Fruit fly (Drosophila melanogaster) whole organism, embryonic: ENCODE results near the gene zyd.

ENCODE experiments used
- Bgb ChIP-seq: fragments of 200-800 bp; sonication (Bioruptor generic); IDR thresholded peaks from 2 replicates; pipeline ENCODE4 v1.3.6; 2022; ENCODE audit warnings: missing biosample characterization, missing genetic modification characterization; ENCODE audit not compliant: partially characterized antibody
- CG17361 ChIP-seq: fragments of 200-800 bp; sonication (Bioruptor generic); IDR thresholded peaks from 3 replicates; pipeline ENCODE4 v1.3.6; 2022; ENCODE audit warnings: missing biosample characterization, missing genetic modification characterization
- CG3281 ChIP-seq: fragments of 200-800 bp; sonication (Bioruptor generic); optimal IDR thresholded peaks from 3 replicates; lab custom pipeline; 2017; ENCODE audit warnings: missing biosample characterization, mild to moderate bottlenecking, missing genetic modification characterization
- CG42726 ChIP-seq: fragments of 200-800 bp; sonication (Bioruptor generic); IDR thresholded peaks from 2 replicates; pipeline ENCODE4 v1.3.6; 2022; ENCODE audit warnings: missing biosample characterization, missing genetic modification characterization; ENCODE audit not compliant: partially characterized antibody
- CG6654 ChIP-seq: fragments of 200-800 bp; sonication (Bioruptor generic); optimal IDR thresholded peaks from 2 replicates; lab custom pipeline; 2017; ENCODE audit warnings: missing biosample characterization, mild to moderate bottlenecking, missing genetic modification characterization
- CG8944 ChIP-seq: fragments of 200-800 bp; sonication (Bioruptor generic); optimal IDR thresholded peaks from 3 replicates; lab custom pipeline; 2016; ENCODE audit warnings: missing biosample characterization, missing genetic modification characterization
- CkIIα-i1 ChIP-seq: fragments of 200-800 bp; sonication (Bioruptor generic); IDR thresholded peaks from 2 replicates; pipeline ENCODE4 v1.3.6; 2022; ENCODE audit warnings: missing biosample characterization, missing genetic modification characterization
- H2.0 ChIP-seq: fragments of 200-800 bp; sonication (Bioruptor generic); IDR thresholded peaks from 2 replicates; pipeline ENCODE4 v1.3.6; 2022; ENCODE audit warnings: missing biosample characterization, missing genetic modification characterization
- ato ChIP-seq: fragments of 200-800 bp; sonication (Bioruptor generic); IDR thresholded peaks from 2 replicates; pipeline ENCODE4 v1.3.6; 2022; ENCODE audit warnings: missing biosample characterization, missing genetic modification characterization; ENCODE audit not compliant: partially characterized antibody
- gcm ChIP-seq: fragments of 200-800 bp; sonication (Bioruptor generic); optimal IDR thresholded peaks from 2 replicates; lab custom pipeline; 2019; ENCODE audit warnings: missing biosample characterization, mild to moderate bottlenecking, missing genetic modification characterization, moderate library complexity
- gfzf ChIP-seq: fragments of 200-800 bp; sonication (Bioruptor generic); optimal IDR thresholded peaks from 2 replicates; lab custom pipeline; 2016; ENCODE audit warnings: missing biosample characterization, mild to moderate bottlenecking, missing genetic modification characterization, moderate library complexity
- mirr ChIP-seq: fragments of 200-800 bp; sonication (Bioruptor generic); optimal IDR thresholded peaks from 3 replicates; lab custom pipeline; 2018; ENCODE audit warnings: missing biosample characterization, mild to moderate bottlenecking, missing genetic modification characterization
- run ChIP-seq: fragments of 200-800 bp; sonication (Bioruptor generic); optimal IDR thresholded peaks from 3 replicates; lab custom pipeline; 2018; ENCODE audit warnings: missing biosample characterization, mild to moderate bottlenecking, missing genetic modification characterization
- ttk ChIP-seq: fragments of 200-800 bp; sonication (Bioruptor generic); IDR thresholded peaks from 2 replicates; pipeline ENCODE4 v2.1.2; 2022; ENCODE audit warnings: missing biosample characterization, missing genetic modification characterization

DNA sequence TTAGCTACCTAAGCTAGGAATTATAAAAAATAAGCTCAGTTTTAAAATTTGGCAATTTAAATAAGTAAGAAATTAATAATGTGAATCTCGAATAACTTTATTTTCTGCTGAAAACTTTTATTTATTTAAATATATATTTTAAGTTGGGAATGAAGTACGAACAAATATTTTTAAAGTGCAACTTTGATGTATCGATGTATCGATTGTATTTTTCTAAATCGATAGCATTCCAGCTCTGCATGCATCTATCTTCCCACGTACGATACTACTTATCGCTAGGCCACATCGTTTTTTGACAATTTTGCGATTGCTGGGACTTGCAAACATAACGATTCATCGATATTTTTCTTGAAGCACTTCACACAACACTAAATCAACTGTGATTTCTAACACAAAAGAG, 15.3 kb upstream of the zyd start:
- TF ChIP-seq gcm (no peak), mirr (GFP tag; lab: Kevin White, UChicago) (no peak), run (tag; lab: Kevin White, UChicago) (no peak), H2.0 (0 out of 2 replicates have a peak, but pooled peaks have one; percentile 33), ttk (GFP tag; lab: Robert Waterston, UW) (no peak), CG17361 (GFP tag; lab: Robert Waterston, UW) (peak; percentile 51; the same call in 2 of the 3 replicates), Bgb (GFP tag; lab: Robert Waterston, UW) (peak; percentile 98), CG42726 (GFP tag; lab: Robert Waterston, UW) (peak; percentile 98), CkIIα-i1 (GFP tag; lab: Robert Waterston, UW) (no peak), CG3281 (peak; percentile 1), ato (GFP tag; lab: Robert Waterston, UW) (peak; percentile 95), CG6654 (GFP tag; lab: Kevin White, UChicago) (no peak), CG8944 (GFP tag; lab: Kevin White, UChicago) (no peak), gfzf (GFP tag; lab: Kevin White, UChicago) (peak; percentile 33)
